Worm (Caenorhabditis elegans) whole organism, late embryonic: ENCODE data around the gene str-169.

Experiments used
- ceh-22 ChIP-seq: sonication (generic microtip); optimal IDR thresholded peaks from 2 replicates; lab custom pipeline; 2017; ENCODE audit warnings: missing biosample characterization, missing genetic modification characterization
- ceh-24 ChIP-seq: sonication (generic microtip); optimal IDR thresholded peaks from 2 replicates; lab custom pipeline; 2016; ENCODE audit warnings: mild to moderate bottlenecking, missing genetic modification characterization, missing compliant biosample characterization
- hlh-6 ChIP-seq: sonication (generic microtip); optimal IDR thresholded peaks from 2 replicates; lab custom pipeline; 2016; ENCODE audit warnings: missing genotype, missing genetic modification characterization, missing compliant biosample characterization
- sox-4 ChIP-seq: sonication (generic microtip); optimal IDR thresholded peaks from 2 replicates; lab custom pipeline; 2017; ENCODE audit warnings: mild to moderate bottlenecking, missing genetic modification characterization, inconsistent platforms, missing compliant biosample characterization
- syd-9 ChIP-seq: sonication (generic microtip); optimal IDR thresholded peaks from 2 replicates; lab custom pipeline; 2016; ENCODE audit warnings: mild to moderate bottlenecking, missing genetic modification characterization, moderate library complexity, missing compliant biosample characterization
- unc-42 ChIP-seq: sonication (generic microtip); optimal IDR thresholded peaks from 2 replicates; lab custom pipeline; 2016; ENCODE audit warnings: missing genotype, missing genetic modification characterization, missing compliant biosample characterization
- unc-86 ChIP-seq: sonication (generic microtip); optimal IDR thresholded peaks from 2 replicates; lab custom pipeline; 2016; ENCODE audit warnings: missing genetic modification characterization, missing compliant biosample characterization

DNA sequence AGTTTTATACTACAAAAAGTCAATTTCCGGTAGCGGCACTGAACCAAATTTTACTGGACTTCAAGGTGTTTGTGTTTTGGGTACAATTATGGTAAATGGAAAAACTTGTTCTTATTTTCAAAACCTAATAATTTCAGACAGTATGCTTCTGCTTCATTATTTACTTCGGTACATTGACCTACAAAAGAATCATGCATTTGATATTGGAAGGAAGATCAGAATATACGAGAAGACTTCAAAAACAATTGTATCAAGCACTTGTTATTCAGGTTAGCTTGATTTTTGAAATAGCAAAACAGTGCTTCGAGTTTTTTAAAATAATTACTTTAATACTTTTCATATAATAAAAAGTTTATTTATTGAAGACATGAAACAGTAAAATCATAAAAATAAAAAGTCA, 47.3 kb downstream of the str-169 start:
- TF ChIP-seq syd-9 (no peak), ceh-24 (tag; lab: Kevin White, UChicago) (no peak), unc-86 (tag; lab: Kevin White, UChicago) (no peak), ceh-22 (no peak), unc-42 (no peak), hlh-6 (tag; lab: Kevin White, UChicago) (no peak), sox-4 (tag; lab: Kevin White, UChicago) (no peak)
